Fruit fly (Drosophila melanogaster): ENCODE measurements around the gene CG34428.
A peak's percentile ranks its signal among the peaks of the same experiment; 100 is the strongest.

CG34428 gene

dm6 chr3L:13021727-13022126, 39.8 kb upstream of the CG34428 start (continued):
- TF ChIP-seq Vsx1 (GFP tag; optimal IDR thresholded peaks at IDR 0.05) (no peak), fd96Cb (tag; optimal IDR thresholded peaks at IDR 0.05) (no peak), CG10565 (GFP tag; optimal IDR thresholded peaks at IDR 0.05) (no peak), CG15514 (GFP tag; optimal IDR thresholded peaks at IDR 0.05) (no peak), D (optimal IDR thresholded peaks at IDR 0.05) (no peak), D (GFP tag; optimal IDR thresholded peaks at IDR 0.05) (no peak), crp (GFP tag; optimal IDR thresholded peaks at IDR 0.05) (peak in 1 of 2 experiments; percentile 19), Side (GFP tag; optimal IDR thresholded peaks at IDR 0.05) (no peak), CG11695 (GFP tag; IDR thresholded peaks at IDR 0.05) (peak; percentile 61; the same call in 1 of the 3 replicates), CG10959 (GFP tag; IDR thresholded peaks at IDR 0.05) (no peak), ci (GFP tag; IDR thresholded peaks at IDR 0.05) (no peak), CG14014 (GFP tag; IDR thresholded peaks at IDR 0.05) (0 out of 2 replicates have a peak, but pooled peaks have one; percentile 23), amos (GFP tag; IDR thresholded peaks at IDR 0.05; ENCODE audit: partially characterized antibody) (no peak), CrebB (tag; optimal IDR thresholded peaks at IDR 0.05) (no peak), kay (GFP tag; optimal IDR thresholded peaks at IDR 0.05) (no peak), Neu2 (GFP tag; optimal IDR thresholded peaks at IDR 0.05; ENCODE audit: borderline replicate concordance) (no peak), Dbx (GFP tag; IDR thresholded peaks at IDR 0.05) (peak; percentile 22; the same call in 1 of the 3 replicates), CG10654 (GFP tag; optimal IDR thresholded peaks at IDR 0.05) (no peak), CG9876 (GFP tag; optimal IDR thresholded peaks at IDR 0.05) (no peak), eyg (GFP tag; optimal IDR thresholded peaks at IDR 0.05) (no peak), phol (tag; optimal IDR thresholded peaks at IDR 0.05) (peak; percentile 10), CG4328 (GFP tag; optimal IDR thresholded peaks at IDR 0.05) (no peak), CG18011 (GFP tag; optimal IDR thresholded peaks at IDR 0.05) (no peak), CG14050 (GFP tag; IDR thresholded peaks at IDR 0.05) (no peak), bsh (GFP tag; optimal IDR thresholded peaks at IDR 0.05) (no peak), CG7372 (GFP tag; IDR thresholded peaks at IDR 0.05) (peak; percentile 82), CG15073 (GFP tag; optimal IDR thresholded peaks at IDR 0.05) (peak; percentile 97), CG16779 (GFP tag; IDR thresholded peaks at IDR 0.05) (no peak), CG15601 (tag; optimal IDR thresholded peaks at IDR 0.05) (peak; percentile 52), ase (GFP tag; IDR thresholded peaks at IDR 0.05) (no peak), Ets97D (GFP tag; optimal IDR thresholded peaks at IDR 0.05) (no peak), otp (GFP tag; IDR thresholded peaks at IDR 0.05) (no peak), crc (GFP tag; optimal IDR thresholded peaks at IDR 0.05) (no peak), hkb (optimal IDR thresholded peaks at IDR 0.05) (no peak), hkb (GFP tag; IDR thresholded peaks at IDR 0.05) (peak; percentile 34; the same call in 1 of the 2 replicates), Drgx (GFP tag; IDR thresholded peaks at IDR 0.05) (peak; percentile 47; the same call in 1 of the 2 replicates), CG5180 (GFP tag; optimal IDR thresholded peaks at IDR 0.05) (peak; percentile 14), Hr3 (GFP tag; optimal IDR thresholded peaks at IDR 0.05) (no peak), Dp (GFP tag; optimal IDR thresholded peaks at IDR 0.05) (no peak), CG10209 (GFP tag; optimal IDR thresholded peaks at IDR 0.05) (no peak), CG31365 (tag; optimal IDR thresholded peaks at IDR 0.05) (no peak), CG14667 (GFP tag; IDR thresholded peaks at IDR 0.05) (no peak), CG18599 (GFP tag; optimal IDR thresholded peaks at IDR 0.05) (peak; percentile 46), jigr1 (GFP tag; IDR thresholded peaks at IDR 0.05) (no peak), Jarid2 (GFP tag; optimal IDR thresholded peaks at IDR 0.05) (no peak), CG7271 (tag; optimal IDR thresholded peaks at IDR 0.05) (no peak), onecut (GFP tag; IDR thresholded peaks at IDR 0.05) (0 out of 2 replicates have a peak, but pooled peaks have one; percentile 22), CG6654 (GFP tag; optimal IDR thresholded peaks at IDR 0.05) (no peak), CG33213 (GFP tag; optimal IDR thresholded peaks at IDR 0.05) (no peak), seq (GFP tag; IDR thresholded peaks at IDR 0.05) (peak; percentile 20; the same call in 1 of the 2 replicates), Bteb2 (GFP tag; optimal IDR thresholded peaks at IDR 0.05) (no peak)

Measured in whole organism, embryonic.